Worm (Caenorhabditis elegans): ENCODE data around the gene F36H1.3.

F36H1.3 gene

ce11 chrIV:11036222-11036621, 13.7 kb upstream of the F36H1.3 start, which contains the start of gene fkb-1 (continued):
- TF ChIP-seq ceh-82 (tag; optimal IDR thresholded peaks at IDR 0.05) (no peak), nhr-28 (tag; optimal IDR thresholded peaks at IDR 0.05) (peak; percentile 71), unc-130 (GFP tag; optimal IDR thresholded peaks at IDR 0.05) (no peak), zip-11 (GFP tag; IDR thresholded peaks at IDR 0.05) (no peak), egl-27 (tag; optimal IDR thresholded peaks at IDR 0.05) (no peak), nhr-76 (tag; optimal IDR thresholded peaks at IDR 0.05) (no peak), Y5F2A.4 (GFP tag; optimal IDR thresholded peaks at IDR 0.05) (no peak), attf-4 (tag; optimal IDR thresholded peaks at IDR 0.05) (no peak), hlh-30 (tag; optimal IDR thresholded peaks at IDR 0.05; ENCODE audit: insufficient read depth) (peak; percentile 38), zfp-3 (GFP tag; conservative IDR thresholded peaks at IDR 0.05) (no peak), madf-5 (GFP tag; IDR thresholded peaks at IDR 0.05) (no peak), ceh-32 (tag; optimal IDR thresholded peaks at IDR 0.05; ENCODE audit: poor library complexity) (no peak), nhr-48 (tag; optimal IDR thresholded peaks at IDR 0.05) (no peak), jun-1 (tag; optimal IDR thresholded peaks at IDR 0.05) (no peak), arid-1 (GFP tag; conservative IDR thresholded peaks at IDR 0.05) (no peak), F10B5.3 (tag; optimal IDR thresholded peaks at IDR 0.05) (no peak), ama-1 (optimal IDR thresholded peaks at IDR 0.05) (no peak), cey-2 (tag; optimal IDR thresholded peaks at IDR 0.05; ENCODE audit: borderline replicate concordance, insufficient read depth) (no peak), fos-1 (tag; optimal IDR thresholded peaks at IDR 0.05) (no peak), ceh-28 (tag; optimal IDR thresholded peaks at IDR 0.05) (no peak), madf-9 (GFP tag; conservative IDR thresholded peaks at IDR 0.05) (no peak), ztf-11 (tag; optimal IDR thresholded peaks at IDR 0.05) (no peak), mxl-3 (GFP tag; optimal IDR thresholded peaks at IDR 0.05) (no peak), zfp-2 (tag; optimal IDR thresholded peaks at IDR 0.05) (no peak)

ce11 chrIV:11037118-11037719, 12.7 kb upstream of the F36H1.3 start:
- TF ChIP-seq saeg-2 (GFP tag; IDR thresholded peaks at IDR 0.05) (no peak), ceh-44 (GFP tag; IDR thresholded peaks at IDR 0.05) (no peak), zfp-3 (GFP tag; conservative IDR thresholded peaks at IDR 0.05) (no peak), php-3 (GFP tag; IDR thresholded peaks at IDR 0.05) (no peak), ztf-11 (tag; optimal IDR thresholded peaks at IDR 0.05) (no peak), egl-27 (tag; optimal IDR thresholded peaks at IDR 0.05) (no peak), nhr-77 (tag; optimal IDR thresholded peaks at IDR 0.05) (peak; percentile 52), D1046.2 (GFP tag; IDR thresholded peaks at IDR 0.05) (no peak), daf-8 (GFP tag; IDR thresholded peaks at IDR 0.05) (no peak), nhr-76 (tag; optimal IDR thresholded peaks at IDR 0.05) (no peak), pha-4 (GFP tag; IDR thresholded peaks at IDR 0.05) (peak; percentile 39; the same call in 1 of the 2 replicates), pha-4 (tag; optimal IDR thresholded peaks at IDR 0.05) (no peak), nhr-102 (tag; optimal IDR thresholded peaks at IDR 0.05) (no peak), nhr-28 (tag; optimal IDR thresholded peaks at IDR 0.05) (peak; percentile 51), nhr-25 (tag; optimal IDR thresholded peaks at IDR 0.05; ENCODE audit: borderline replicate concordance, insufficient read depth) (no peak), Y48G9A.11 (GFP tag; IDR thresholded peaks at IDR 0.05) (no peak), hlh-11 (tag; optimal IDR thresholded peaks at IDR 0.05) (peak; percentile 22), pqm-1 (tag; optimal IDR thresholded peaks at IDR 0.05) (peak; percentile 38), ztf-7 (tag; optimal IDR thresholded peaks at IDR 0.05) (no peak), F26F4.8 (GFP tag; conservative IDR thresholded peaks at IDR 0.05) (no peak), dmd-6 (GFP tag; IDR thresholded peaks at IDR 0.05) (peak; percentile 32; the same call in 1 of the 2 replicates), nhr-11 (tag; optimal IDR thresholded peaks at IDR 0.05) (no peak), daf-16 (GFP tag; optimal IDR thresholded peaks at IDR 0.05) (no peak), daf-16 (tag; optimal IDR thresholded peaks at IDR 0.05) (peak; percentile 74), spr-3 (GFP tag; optimal IDR thresholded peaks at IDR 0.05) (no peak), lin-29 (GFP tag; IDR thresholded peaks at IDR 0.05) (no peak), unc-39 (tag; optimal IDR thresholded peaks at IDR 0.05) (no peak), lin-13 (GFP tag; optimal IDR thresholded peaks at IDR 0.05) (no peak), cey-2 (tag; optimal IDR thresholded peaks at IDR 0.05; ENCODE audit: borderline replicate concordance, insufficient read depth) (no peak), nhr-41 (GFP tag; IDR thresholded peaks at IDR 0.05) (0 out of 2 replicates have a peak, but pooled peaks have one; percentile 27), lin-38 (GFP tag; IDR thresholded peaks at IDR 0.05) (peak; percentile 14), ces-1 (GFP tag; optimal IDR thresholded peaks at IDR 0.05) (peak; percentile 11)
